Worm (Caenorhabditis elegans) whole organism, young adult: Measurements from ENCODE around the gene Y39A3B.8.

Experiments
- C17E4.6 ChIP-seq: fragments of 200-800 bp; sonication (Bioruptor generic); IDR thresholded peaks from 2 replicates; pipeline ENCODE4 v1.3.6; 2022; ENCODE audit warnings: missing genetic modification reagents, missing genetic modification characterization, missing compliant biosample characterization
- F33H1.4 ChIP-seq: fragments of 200-800 bp; sonication (Bioruptor generic); IDR thresholded peaks from 2 replicates; pipeline ENCODE4 v1.3.6; 2022; ENCODE audit warnings: missing genetic modification reagents, missing genetic modification characterization, missing compliant biosample characterization
- F39B2.1 ChIP-seq: fragments of 200-800 bp; sonication (Bioruptor generic); IDR thresholded peaks from 2 replicates; pipeline ENCODE4 v1.3.6; 2022; ENCODE audit warnings: missing genetic modification reagents, missing genetic modification characterization, missing compliant biosample characterization
- F57A8.1 ChIP-seq: fragments of 200-800 bp; sonication (Bioruptor generic); optimal IDR thresholded peaks from 2 replicates; lab custom pipeline; 2018; ENCODE audit warnings: mild to moderate bottlenecking, missing genetic modification characterization, moderate library complexity, missing compliant biosample characterization
- K11D2.4 ChIP-seq: fragments of 200-800 bp; sonication (Bioruptor generic); IDR thresholded peaks from 2 replicates; pipeline ENCODE4 v1.3.6; 2022; ENCODE audit warnings: missing genetic modification reagents, missing genetic modification characterization, missing compliant biosample characterization
- Y53F4B.3 ChIP-seq: fragments of 200-800 bp; sonication (Bioruptor generic); IDR thresholded peaks from 2 replicates; pipeline ENCODE4 v1.3.6; 2022; ENCODE audit warnings: missing genetic modification reagents, missing genetic modification characterization, missing compliant biosample characterization
- Y95B8A.8 ChIP-seq: fragments of 200-800 bp; sonication (Bioruptor generic); IDR thresholded peaks from 2 replicates; pipeline ENCODE4 v1.3.6; 2022; ENCODE audit warnings: missing genetic modification reagents, missing genetic modification characterization, missing compliant biosample characterization
- ZK185.1 ChIP-seq: sonication (generic microtip); optimal IDR thresholded peaks from 2 replicates; lab custom pipeline; 2016; ENCODE audit warnings: mild to moderate bottlenecking, missing genetic modification characterization, missing compliant biosample characterization; ENCODE audit not compliant: poor library complexity, severe bottlenecking
- aptf-3 ChIP-seq: fragments of 200-800 bp; sonication (Bioruptor generic); IDR thresholded peaks from 2 replicates; pipeline ENCODE4 v1.3.6; 2022; ENCODE audit warnings: missing genetic modification characterization, missing compliant biosample characterization
- athp-1 ChIP-seq: sonication (generic microtip); optimal IDR thresholded peaks from 2 replicates; lab custom pipeline; 2017; ENCODE audit warnings: mild to moderate bottlenecking, missing genetic modification characterization, missing compliant biosample characterization
- attf-5 ChIP-seq: fragments of 200-800 bp; sonication (Bioruptor generic); optimal IDR thresholded peaks from 2 replicates; lab custom pipeline; 2018; ENCODE audit warnings: mild to moderate bottlenecking, missing genetic modification characterization, missing compliant biosample characterization
- attf-6 ChIP-seq: fragments of 200-800 bp; sonication (Bioruptor generic); IDR thresholded peaks from 2 replicates; pipeline ENCODE4 v1.3.6; 2022; ENCODE audit warnings: missing genetic modification reagents, missing genetic modification characterization, missing compliant biosample characterization
- bed-2 ChIP-seq: fragments of 200-800 bp; sonication (Bioruptor generic); IDR thresholded peaks from 2 replicates; pipeline ENCODE4 v1.3.6; 2022; ENCODE audit warnings: missing genetic modification reagents, missing genetic modification characterization, missing compliant biosample characterization
- cebp-2 ChIP-seq: fragments of 200-800 bp; sonication (Bioruptor generic); IDR thresholded peaks from 2 replicates; pipeline ENCODE4 v1.3.6; 2022; ENCODE audit warnings: missing genetic modification characterization, missing compliant biosample characterization
- ceh-100 ChIP-seq: fragments of 200-800 bp; sonication (Bioruptor generic); IDR thresholded peaks from 2 replicates; pipeline ENCODE4 v1.3.6; 2022; ENCODE audit warnings: missing genetic modification reagents, missing genetic modification characterization, missing compliant biosample characterization
- ceh-27 ChIP-seq: fragments of 200-800 bp; sonication (Bioruptor generic); optimal IDR thresholded peaks from 2 replicates; lab custom pipeline; 2018; ENCODE audit warnings: mild to moderate bottlenecking, missing genetic modification characterization, moderate library complexity, missing compliant biosample characterization
- ceh-79 ChIP-seq: sonication (generic microtip); optimal IDR thresholded peaks from 2 replicates; lab custom pipeline; 2017; ENCODE audit warnings: mild to moderate bottlenecking, missing genetic modification characterization, missing compliant biosample characterization
- chd-7 ChIP-seq: sonication (generic microtip); optimal IDR thresholded peaks from 2 replicates; lab custom pipeline; 2016; ENCODE audit warnings: mild to moderate bottlenecking, missing genetic modification characterization, moderate library complexity, missing compliant biosample characterization
- dox-1 ChIP-seq: fragments of 200-800 bp; sonication (Bioruptor generic); IDR thresholded peaks from 2 replicates; pipeline ENCODE4 v1.3.6; 2022; ENCODE audit warnings: missing genetic modification reagents, missing genetic modification characterization, missing compliant biosample characterization
- dpff-1 ChIP-seq: sonication (generic microtip); optimal IDR thresholded peaks from 2 replicates; lab custom pipeline; 2017; ENCODE audit warnings: mild to moderate bottlenecking, missing genetic modification characterization, missing compliant biosample characterization
- dpl-1 ChIP-seq: fragments of 150-350 bp; optimal IDR thresholded peaks from 2 replicates; lab custom pipeline; 2014; ENCODE audit warnings: missing biosample characterization, missing genetic modification reagents, missing genetic modification characterization
- egl-44 ChIP-seq: fragments of 200-800 bp; sonication (Bioruptor generic); IDR thresholded peaks from 2 replicates; pipeline ENCODE4 v1.3.6; 2022; ENCODE audit warnings: missing genetic modification reagents, missing genetic modification characterization, missing compliant biosample characterization
- egrh-3 ChIP-seq: fragments of 200-800 bp; sonication (Bioruptor generic); IDR thresholded peaks from 2 replicates; pipeline ENCODE4 v1.3.6; 2022; ENCODE audit warnings: missing genetic modification reagents, missing genetic modification characterization, missing compliant biosample characterization
- fkh-3 ChIP-seq: sonication (generic microtip); optimal IDR thresholded peaks from 2 replicates; lab custom pipeline; 2016; ENCODE audit warnings: mild to moderate bottlenecking, missing genetic modification characterization, missing compliant biosample characterization
- gei-17 ChIP-seq: fragments of 200-800 bp; sonication (Bioruptor generic); optimal IDR thresholded peaks from 2 replicates; lab custom pipeline; 2018; ENCODE audit warnings: mild to moderate bottlenecking, missing genetic modification characterization, missing compliant biosample characterization
- him-1 ChIP-seq: sonication (generic microtip); optimal IDR thresholded peaks from 2 replicates; lab custom pipeline; 2016; ENCODE audit warnings: missing genotype, missing genetic modification reagents, missing genetic modification characterization, missing compliant biosample characterization
- hrde-1 ChIP-seq: sonication (generic microtip); optimal IDR thresholded peaks from 2 replicates; lab custom pipeline; 2016; ENCODE audit warnings: missing genetic modification characterization, mild to moderate bottlenecking, missing compliant biosample characterization, moderate library complexity, missing genotype, missing genetic modification reagents, borderline replicate concordance
- hsf-1 ChIP-seq: fragments of 200-800 bp; sonication (Bioruptor generic); IDR thresholded peaks from 2 replicates; pipeline ENCODE4 v1.3.6; 2022; ENCODE audit warnings: missing genetic modification reagents, missing genetic modification characterization, missing compliant biosample characterization
- lag-1 ChIP-seq: fragments of 200-800 bp; sonication (Bioruptor generic); IDR thresholded peaks from 2 replicates; pipeline ENCODE4 v1.3.6; 2022; ENCODE audit warnings: missing genetic modification reagents, missing genetic modification characterization, missing compliant biosample characterization
- lin-26 ChIP-seq: fragments of 200-800 bp; sonication (Bioruptor generic); IDR thresholded peaks from 2 replicates; pipeline ENCODE4 v1.3.6; 2022; ENCODE audit warnings: missing genetic modification reagents, missing genetic modification characterization, missing compliant biosample characterization
- lin-40 ChIP-seq: sonication (generic microtip); optimal IDR thresholded peaks from 2 replicates; lab custom pipeline; 2016; ENCODE audit warnings: missing genetic modification characterization, mild to moderate bottlenecking, missing compliant biosample characterization, missing genotype, missing genetic modification reagents
- lin-54 ChIP-seq: fragments of 200-800 bp; sonication (Bioruptor generic); optimal IDR thresholded peaks from 2 replicates; lab custom pipeline; 2018; ENCODE audit warnings: mild to moderate bottlenecking, missing genetic modification characterization, missing compliant biosample characterization
- lsy-27 ChIP-seq: sonication (generic microtip); optimal IDR thresholded peaks from 2 replicates; lab custom pipeline; 2017; ENCODE audit warnings: missing genetic modification characterization, mild to moderate bottlenecking, missing compliant biosample characterization, antibody characterized with exemption, missing genotype, borderline replicate concordance; ENCODE audit not compliant: insufficient read depth
- madf-3 ChIP-seq: fragments of 200-800 bp; sonication (Bioruptor generic); IDR thresholded peaks from 2 replicates; pipeline ENCODE4 v1.3.6; 2022; ENCODE audit warnings: missing genetic modification reagents, missing genetic modification characterization, missing compliant biosample characterization
- nfya-2 ChIP-seq: fragments of 200-800 bp; sonication (Bioruptor generic); IDR thresholded peaks from 2 replicates; pipeline ENCODE4 v1.3.6; 2022; ENCODE audit warnings: missing genetic modification reagents, missing genetic modification characterization, missing compliant biosample characterization
- nhr-120 ChIP-seq: fragments of 200-800 bp; sonication (Bioruptor generic); IDR thresholded peaks from 2 replicates; pipeline ENCODE4 v1.3.6; 2022; ENCODE audit warnings: missing genetic modification characterization, missing compliant biosample characterization
- nhr-27 ChIP-seq: fragments of 200-800 bp; sonication (Bioruptor generic); optimal IDR thresholded peaks from 2 replicates; lab custom pipeline; 2018; ENCODE audit warnings: mild to moderate bottlenecking, missing genetic modification characterization, moderate library complexity, missing compliant biosample characterization
- nhr-80 ChIP-seq: sonication (generic microtip); optimal IDR thresholded peaks from 2 replicates; lab custom pipeline; 2016; ENCODE audit warnings: missing genetic modification characterization, missing compliant biosample characterization
- repo-1 ChIP-seq: sonication (generic microtip); optimal IDR thresholded peaks from 2 replicates; lab custom pipeline; 2017; ENCODE audit warnings: mild to moderate bottlenecking, missing genetic modification characterization, missing compliant biosample characterization
- rpc-1 ChIP-seq, 2 experiments: fragments of 150-350 bp in 1 of 2; sonication (generic microtip) in 1 of 2; optimal IDR thresholded peaks; 2 replicates each; lab custom pipeline; 2014 to 2018; ENCODE audit warnings: missing biosample characterization in 1 of 2, missing genetic modification characterization in 1 of 2, missing genetic modification reagents in 1 of 2, missing genotype in 1 of 2
- snpc-3.4 ChIP-seq: sonication (generic microtip); optimal IDR thresholded peaks from 2 replicates; lab custom pipeline; 2017; ENCODE audit warnings: missing genetic modification characterization, mild to moderate bottlenecking, missing compliant biosample characterization, antibody characterized with exemption, moderate library complexity, missing genotype, missing genetic modification reagents
- tlf-1 ChIP-seq: fragments of 200-800 bp; sonication (Bioruptor generic); optimal IDR thresholded peaks from 2 replicates; lab custom pipeline; 2018; ENCODE audit warnings: mild to moderate bottlenecking, missing genetic modification characterization, missing compliant biosample characterization
- unc-62 ChIP-seq: fragments of 150-350 bp; optimal IDR thresholded peaks from 2 replicates; lab custom pipeline; 2014; ENCODE audit warnings: missing biosample characterization, missing genetic modification reagents, missing genetic modification characterization
- xnd-1 ChIP-seq: sonication (generic microtip); optimal IDR thresholded peaks from 2 replicates; lab custom pipeline; 2016; ENCODE audit warnings: missing genotype, missing genetic modification reagents, missing genetic modification characterization, missing compliant biosample characterization
- zfh-2 ChIP-seq: fragments of 200-800 bp; sonication (Bioruptor generic); conservative IDR thresholded peaks from 2 replicates; pipeline ENCODE4 v1.3.6; 2022; ENCODE audit warnings: missing genetic modification reagents, missing genetic modification characterization, missing compliant biosample characterization

The Y39A3B.8 gene

ce11 chrIII:1947851-1948250 lies 39.9 kb upstream of the Y39A3B.8 start:
- TF ChIP-seq chd-7 (tag; lab: Kevin White, UChicago) (no peak), ceh-27 (no peak), zfh-2 (GFP tag; lab: Robert Waterston, UW) (0 out of 2 replicates have a peak, but pooled peaks have one; percentile 16)

ce11 chrIII:1949362-1949761 lies 38.4 kb upstream of the Y39A3B.8 start:
- TF ChIP-seq hrde-1 (tag; lab: Kevin White, UChicago) (no peak), madf-3 (GFP tag; lab: Robert Waterston, UW) (peak; percentile 89), fkh-3 (tag; lab: Kevin White, UChicago) (no peak), lin-54 (GFP tag; lab: Kevin White, UChicago) (peak; percentile 10), snpc-3.4 (tag; lab: Kevin White, UChicago) (no peak), F57A8.1 (GFP tag; lab: Kevin White, UChicago) (no peak), lin-40 (tag; lab: Kevin White, UChicago) (no peak), nhr-120 (no peak), ceh-27 (no peak), nhr-27 (tag; lab: Kevin White, UChicago) (no peak), him-1 (tag; lab: Kevin White, UChicago) (no peak)

- no peak for TF ChIP-seq egrh-3 (GFP tag; lab: Robert Waterston, UW)
- TF ChIP-seq lin-54 (GFP tag; lab: Kevin White, UChicago), result peak; percentile 96
- no peak for TF ChIP-seq lag-1
- no peak for TF ChIP-seq athp-1 (tag; lab: Kevin White, UChicago)
- TF ChIP-seq hsf-1, result 0 out of 2 replicates have a peak, but pooled peaks have one; percentile 55
- TF ChIP-seq F33H1.4 (GFP tag; lab: Robert Waterston, UW), result peak; percentile 67
- TF ChIP-seq K11D2.4 (GFP tag; lab: Robert Waterston, UW), result no peak
- peak; percentile 68 for TF ChIP-seq tlf-1 (GFP tag; lab: Kevin White, UChicago)
- TF ChIP-seq gei-17 (GFP tag; lab: Kevin White, UChicago), result no peak
- TF ChIP-seq ceh-27, result peak; percentile 81
- no peak for TF ChIP-seq lin-26 (GFP tag; lab: Robert Waterston, UW)
- no peak for TF ChIP-seq ceh-79 (tag; lab: Kevin White, UChicago)
- TF ChIP-seq bed-2 (GFP tag; lab: Robert Waterston, UW), result no peak
- no peak for TF ChIP-seq Y53F4B.3 (GFP tag; lab: Robert Waterston, UW)
- no peak for TF ChIP-seq Y95B8A.8 (GFP tag; lab: Robert Waterston, UW)
- no peak for TF ChIP-seq F39B2.1 (GFP tag; lab: Robert Waterston, UW)
- TF ChIP-seq attf-5 (GFP tag; lab: Kevin White, UChicago), result peak; percentile 94
- no peak for TF ChIP-seq dpff-1 (tag; lab: Kevin White, UChicago)
- no peak for TF ChIP-seq cebp-2
- no peak for TF ChIP-seq ZK185.1
- TF ChIP-seq repo-1, result no peak
- no peak for TF ChIP-seq rpc-1 (optimal IDR thresholded peaks at IDR 0.05; lab: Kevin White, UChicago)
- TF ChIP-seq rpc-1 (tag; optimal IDR thresholded peaks at IDR 0.05; lab: Kevin White, UChicago), result no peak
- TF ChIP-seq dpl-1 (GFP tag; lab: Kevin White, UChicago), result peak; percentile 90
- no peak for TF ChIP-seq attf-6 (GFP tag; lab: Robert Waterston, UW)
- TF ChIP-seq egl-44 (GFP tag; lab: Robert Waterston, UW), result no peak
- peak; percentile 50 for TF ChIP-seq nhr-80 (tag; lab: Kevin White, UChicago)
- no peak for TF ChIP-seq nfya-2 (GFP tag; lab: Robert Waterston, UW)
- TF ChIP-seq unc-62 (GFP tag; lab: Kevin White, UChicago), result peak; percentile 62
- TF ChIP-seq aptf-3 (GFP tag; lab: Robert Waterston, UW), result no peak
- TF ChIP-seq dox-1 (GFP tag; lab: Robert Waterston, UW), result peak; percentile 61
- no peak for TF ChIP-seq C17E4.6 (GFP tag; lab: Robert Waterston, UW)
- no peak for TF ChIP-seq lsy-27 (tag; lab: Kevin White, UChicago)
- 0 out of 2 replicates have a peak, but pooled peaks have one; percentile 36 for TF ChIP-seq ceh-100 (GFP tag; lab: Robert Waterston, UW)
- no peak for TF ChIP-seq xnd-1 (tag; lab: Kevin White, UChicago)
Observed at ce11 chrIII:1950236-1950635, 37.6 kb upstream of the Y39A3B.8 start, which contains the start of the genes polh-1 and rps-22. TSS of gene polh-1 (minus strand) at chrIII:1950269. TSS of gene rps-22 (plus strand) at chrIII:1950535.
